Worm (Caenorhabditis elegans) whole organism, L2 larva: ENCODE measurements around the gene K10C2.2.

ENCODE experiments used
- ceh-16 ChIP-seq: fragments of 150-350 bp; optimal IDR thresholded peaks from 2 replicates; lab custom pipeline; 2014; ENCODE audit warnings: missing biosample characterization, missing genetic modification characterization
- elt-3 ChIP-seq: sonication (generic microtip); optimal IDR thresholded peaks from 2 replicates; lab custom pipeline; 2017; ENCODE audit warnings: missing biosample characterization, missing genetic modification characterization
- lin-11 ChIP-seq: fragments of 150-350 bp; sonication (generic microtip); optimal IDR thresholded peaks from 2 replicates; lab custom pipeline; 2014; ENCODE audit warnings: missing biosample characterization, missing genetic modification characterization, inconsistent platforms, mixed read lengths
- lin-39 ChIP-seq: fragments of 150-350 bp; optimal IDR thresholded peaks from 2 replicates; lab custom pipeline; 2014; ENCODE audit warnings: missing biosample characterization, missing genetic modification reagents, missing genetic modification characterization
- mab-5 ChIP-seq: fragments of 150-350 bp; optimal IDR thresholded peaks from 2 replicates; lab custom pipeline; 2014; ENCODE audit warnings: missing biosample characterization, missing genetic modification characterization
- nhr-77 ChIP-seq: fragments of 150-350 bp; optimal IDR thresholded peaks from 2 replicates; lab custom pipeline; 2014; ENCODE audit warnings: missing biosample characterization, missing genetic modification characterization
- snpc-4 ChIP-seq: fragments of 150-350 bp; optimal IDR thresholded peaks from 2 replicates; lab custom pipeline; 2014; ENCODE audit warnings: missing biosample characterization, missing genetic modification characterization
- unc-39 ChIP-seq: fragments of 150-350 bp; optimal IDR thresholded peaks from 2 replicates; lab custom pipeline; 2014; ENCODE audit warnings: missing biosample characterization, missing genetic modification characterization
- unc-62 ChIP-seq: fragments of 150-350 bp; optimal IDR thresholded peaks from 2 replicates; lab custom pipeline; 2014; ENCODE audit warnings: missing biosample characterization, missing genetic modification reagents, missing genetic modification characterization
- zag-1 ChIP-seq: fragments of 150-350 bp; optimal IDR thresholded peaks from 2 replicates; lab custom pipeline; 2014; ENCODE audit warnings: missing biosample characterization, missing genetic modification characterization
- ztf-11 ChIP-seq: sonication (generic microtip); optimal IDR thresholded peaks from 2 replicates; lab custom pipeline; 2017; ENCODE audit warnings: missing biosample characterization, missing genetic modification characterization
- ztf-4 ChIP-seq: fragments of 150-350 bp; optimal IDR thresholded peaks from 2 replicates; lab custom pipeline; 2014; ENCODE audit warnings: missing biosample characterization, missing genetic modification characterization

DNA sequence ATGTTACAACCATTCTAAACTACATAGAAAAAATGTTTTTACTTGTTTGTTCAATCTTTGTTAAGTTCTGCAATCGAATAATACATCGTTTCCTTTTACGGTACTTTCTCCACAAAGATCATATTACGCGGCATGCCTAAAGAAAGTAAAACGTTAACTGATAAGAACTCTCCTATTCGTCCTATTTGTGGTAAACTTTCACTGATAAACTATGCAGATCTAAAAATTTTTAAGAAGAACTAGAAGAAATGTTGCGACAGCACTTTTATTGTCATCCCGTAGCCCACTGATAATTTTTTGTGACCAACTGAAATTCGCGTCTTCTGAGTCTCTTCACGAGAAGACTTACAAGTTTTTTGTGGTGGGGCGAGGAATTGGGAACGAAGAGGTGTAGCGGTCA, 6.4 kb downstream of the K10C2.2 start:
- TF ChIP-seq nhr-77 (tag; lab: Kevin White, UChicago) (no peak), snpc-4 (tag; lab: Kevin White, UChicago) (no peak), zag-1 (tag; lab: Kevin White, UChicago) (no peak), unc-39 (no peak), unc-62 (GFP tag; lab: Kevin White, UChicago) (no peak), ztf-4 (no peak), mab-5 (tag; lab: Kevin White, UChicago) (no peak), lin-11 (tag; lab: Kevin White, UChicago) (no peak), lin-39 (tag; lab: Kevin White, UChicago) (no peak), elt-3 (no peak), ztf-11 (tag; lab: Kevin White, UChicago) (no peak), ceh-16 (tag; lab: Kevin White, UChicago) (no peak)
